Worm (Caenorhabditis elegans) whole organism, L2 larva: ENCODE results near the gene C27D9.1.

Experiments
- C34F6.9 ChIP-seq: fragments of 150-350 bp; optimal IDR thresholded peaks from 2 replicates; lab custom pipeline; 2014; ENCODE audit warnings: missing biosample characterization, missing genetic modification characterization
- F13H6.1 ChIP-seq: sonication (generic microtip); optimal IDR thresholded peaks from 2 replicates; lab custom pipeline; 2016; ENCODE audit warnings: missing genetic modification characterization, missing compliant biosample characterization
- R02D3.7 ChIP-seq: fragments of 150-350 bp; optimal IDR thresholded peaks from 2 replicates; lab custom pipeline; 2014; ENCODE audit warnings: missing biosample characterization, missing genetic modification characterization
- ZK546.5 ChIP-seq: sonication (generic microtip); optimal IDR thresholded peaks from 2 replicates; lab custom pipeline; 2017; ENCODE audit warnings: missing biosample characterization, missing genetic modification characterization
- alr-1 ChIP-seq: fragments of 150-350 bp; optimal IDR thresholded peaks from 2 replicates; lab custom pipeline; 2014; ENCODE audit warnings: missing biosample characterization, missing genetic modification characterization
- aly-2 ChIP-seq: fragments of 150-350 bp; optimal IDR thresholded peaks from 2 replicates; lab custom pipeline; 2014; ENCODE audit warnings: missing biosample characterization, missing genetic modification characterization
- ama-1 ChIP-seq: fragments of 150-350 bp; optimal IDR thresholded peaks from 2 replicates; lab custom pipeline; 2018; ENCODE audit warnings: inconsistent platforms
- blmp-1 ChIP-seq: sonication (generic microtip); optimal IDR thresholded peaks from 2 replicates; lab custom pipeline; 2017; ENCODE audit warnings: missing genetic modification characterization, mild to moderate bottlenecking, missing compliant biosample characterization, antibody characterized with exemption, moderate library complexity; ENCODE audit not compliant: insufficient read depth
- ceh-16 ChIP-seq: fragments of 150-350 bp; optimal IDR thresholded peaks from 2 replicates; lab custom pipeline; 2014; ENCODE audit warnings: missing biosample characterization, missing genetic modification characterization
- ceh-82 ChIP-seq: fragments of 150-350 bp; optimal IDR thresholded peaks from 2 replicates; lab custom pipeline; 2014; ENCODE audit warnings: missing biosample characterization, missing genetic modification characterization
- crh-2 ChIP-seq: sonication (generic microtip); optimal IDR thresholded peaks from 2 replicates; lab custom pipeline; 2017; ENCODE audit warnings: missing biosample characterization, missing genetic modification characterization
- dmd-4 ChIP-seq: sonication (generic microtip); optimal IDR thresholded peaks from 2 replicates; lab custom pipeline; 2017; ENCODE audit warnings: missing biosample characterization, missing genetic modification characterization
- egl-27 ChIP-seq: sonication (generic microtip); optimal IDR thresholded peaks from 3 replicates; lab custom pipeline; 2017; ENCODE audit warnings: missing biosample characterization, missing genetic modification reagents, missing genetic modification characterization
- elt-1 ChIP-seq: fragments of 150-350 bp; optimal IDR thresholded peaks from 2 replicates; lab custom pipeline; 2014; ENCODE audit warnings: missing biosample characterization, missing genetic modification characterization
- elt-3 ChIP-seq: sonication (generic microtip); optimal IDR thresholded peaks from 2 replicates; lab custom pipeline; 2017; ENCODE audit warnings: missing biosample characterization, missing genetic modification characterization
- fos-1 ChIP-seq: fragments of 150-350 bp; optimal IDR thresholded peaks from 2 replicates; lab custom pipeline; 2014; ENCODE audit warnings: missing biosample characterization, missing genetic modification characterization
- lin-11 ChIP-seq: fragments of 150-350 bp; sonication (generic microtip); optimal IDR thresholded peaks from 2 replicates; lab custom pipeline; 2014; ENCODE audit warnings: missing biosample characterization, missing genetic modification characterization, inconsistent platforms, mixed read lengths
- lin-13 ChIP-seq: fragments of 150-350 bp; optimal IDR thresholded peaks from 2 replicates; lab custom pipeline; 2014; ENCODE audit warnings: missing biosample characterization, missing genetic modification reagents, missing genetic modification characterization
- lin-39 ChIP-seq: fragments of 150-350 bp; optimal IDR thresholded peaks from 2 replicates; lab custom pipeline; 2014; ENCODE audit warnings: missing biosample characterization, missing genetic modification reagents, missing genetic modification characterization
- lsy-2 ChIP-seq, 2 experiments: fragments of 150-350 bp in 1 of 2; sonication (generic microtip) in 1 of 2; optimal IDR thresholded peaks; 2 replicates each; lab custom pipeline; 2014 to 2017; ENCODE audit warnings: missing biosample characterization in 2 of 2, missing genetic modification characterization in 2 of 2
- mab-5 ChIP-seq: fragments of 150-350 bp; optimal IDR thresholded peaks from 2 replicates; lab custom pipeline; 2014; ENCODE audit warnings: missing biosample characterization, missing genetic modification characterization
- mbf-1 ChIP-seq: sonication (generic microtip); optimal IDR thresholded peaks from 2 replicates; lab custom pipeline; 2017; ENCODE audit warnings: missing biosample characterization, missing genetic modification characterization
- mdl-1 ChIP-seq, 2 experiments: fragments of 150-350 bp in 1 of 2; sonication (generic microtip) in 1 of 2; optimal IDR thresholded peaks; 2 replicates each; lab custom pipeline; 2017; ENCODE audit warnings: missing biosample characterization in 2 of 2, missing genetic modification characterization in 2 of 2
- nhr-10 ChIP-seq: sonication (generic microtip); optimal IDR thresholded peaks from 2 replicates; lab custom pipeline; 2017; ENCODE audit warnings: missing biosample characterization, missing genetic modification characterization
- nhr-11 ChIP-seq: fragments of 150-350 bp; optimal IDR thresholded peaks from 2 replicates; lab custom pipeline; 2014; ENCODE audit warnings: missing biosample characterization, missing genetic modification characterization
- nhr-12 ChIP-seq: fragments of 150-350 bp; optimal IDR thresholded peaks from 2 replicates; lab custom pipeline; 2014; ENCODE audit warnings: missing biosample characterization, missing genetic modification characterization
- nhr-129 ChIP-seq: fragments of 150-350 bp; optimal IDR thresholded peaks from 2 replicates; lab custom pipeline; 2014; ENCODE audit warnings: missing biosample characterization, missing genetic modification characterization
- nhr-21 ChIP-seq: fragments of 150-350 bp; optimal IDR thresholded peaks from 2 replicates; lab custom pipeline; 2014; ENCODE audit warnings: missing biosample characterization, missing genetic modification characterization
- nhr-23 ChIP-seq: fragments of 150-350 bp; optimal IDR thresholded peaks from 2 replicates; lab custom pipeline; 2014; ENCODE audit warnings: missing biosample characterization, missing genetic modification reagents, missing genetic modification characterization
- nhr-237 ChIP-seq: fragments of 150-350 bp; optimal IDR thresholded peaks from 2 replicates; lab custom pipeline; 2014; ENCODE audit warnings: missing biosample characterization, missing genetic modification characterization
- nhr-25 ChIP-seq: fragments of 150-350 bp; sonication (generic microtip); optimal IDR thresholded peaks from 3 replicates; lab custom pipeline; 2014; ENCODE audit warnings: missing biosample characterization, missing genetic modification characterization
- nhr-6 ChIP-seq: fragments of 150-350 bp; optimal IDR thresholded peaks from 2 replicates; lab custom pipeline; 2014; ENCODE audit warnings: missing biosample characterization, missing genetic modification characterization
- nhr-77 ChIP-seq: fragments of 150-350 bp; optimal IDR thresholded peaks from 2 replicates; lab custom pipeline; 2014; ENCODE audit warnings: missing biosample characterization, missing genetic modification characterization
- peb-1 ChIP-seq: fragments of 150-350 bp; optimal IDR thresholded peaks from 2 replicates; lab custom pipeline; 2014; ENCODE audit warnings: missing biosample characterization, missing genetic modification characterization
- sem-4 ChIP-seq: fragments of 150-350 bp; optimal IDR thresholded peaks from 2 replicates; lab custom pipeline; 2014; ENCODE audit warnings: missing biosample characterization, missing genetic modification reagents, missing genetic modification characterization
- skn-1 ChIP-seq: sonication (generic microtip); optimal IDR thresholded peaks from 2 replicates; lab custom pipeline; 2017; ENCODE audit warnings: missing biosample characterization, missing genetic modification characterization
- sma-3 ChIP-seq: sonication (generic microtip); optimal IDR thresholded peaks from 2 replicates; lab custom pipeline; 2016; ENCODE audit warnings: missing genetic modification reagents, missing genetic modification characterization, missing compliant biosample characterization
- sma-9 ChIP-seq, 2 experiments: fragments of 150-350 bp in 1 of 2; sonication (generic microtip) in 1 of 2; optimal IDR thresholded peaks; 2 replicates each; lab custom pipeline; 2014 to 2016; ENCODE audit warnings: missing genetic modification characterization in 2 of 2, mild to moderate bottlenecking in 1 of 2, missing biosample characterization in 1 of 2, missing compliant biosample characterization in 1 of 2, missing genetic modification reagents in 1 of 2, moderate library complexity in 1 of 2
- snpc-4 ChIP-seq: fragments of 150-350 bp; optimal IDR thresholded peaks from 2 replicates; lab custom pipeline; 2014; ENCODE audit warnings: missing biosample characterization, missing genetic modification characterization
- unc-55 ChIP-seq: fragments of 150-350 bp; sonication (generic microtip); optimal IDR thresholded peaks from 3 replicates; lab custom pipeline; 2014; ENCODE audit warnings: missing biosample characterization, missing genetic modification reagents, missing genetic modification characterization
- unc-62 ChIP-seq: fragments of 150-350 bp; optimal IDR thresholded peaks from 2 replicates; lab custom pipeline; 2014; ENCODE audit warnings: missing biosample characterization, missing genetic modification reagents, missing genetic modification characterization
- zag-1 ChIP-seq: fragments of 150-350 bp; optimal IDR thresholded peaks from 2 replicates; lab custom pipeline; 2014; ENCODE audit warnings: missing biosample characterization, missing genetic modification characterization
- ztf-1 ChIP-seq: fragments of 200-800 bp; sonication (Bioruptor generic); conservative IDR thresholded peaks from 2 replicates; pipeline ENCODE4 v1.3.6; 2022; ENCODE audit warnings: missing genetic modification characterization, missing compliant biosample characterization
- ztf-11 ChIP-seq: sonication (generic microtip); optimal IDR thresholded peaks from 2 replicates; lab custom pipeline; 2017; ENCODE audit warnings: missing biosample characterization, missing genetic modification characterization
- ztf-4 ChIP-seq: fragments of 150-350 bp; optimal IDR thresholded peaks from 2 replicates; lab custom pipeline; 2014; ENCODE audit warnings: missing biosample characterization, missing genetic modification characterization

Gene C27D9.1

DNA sequence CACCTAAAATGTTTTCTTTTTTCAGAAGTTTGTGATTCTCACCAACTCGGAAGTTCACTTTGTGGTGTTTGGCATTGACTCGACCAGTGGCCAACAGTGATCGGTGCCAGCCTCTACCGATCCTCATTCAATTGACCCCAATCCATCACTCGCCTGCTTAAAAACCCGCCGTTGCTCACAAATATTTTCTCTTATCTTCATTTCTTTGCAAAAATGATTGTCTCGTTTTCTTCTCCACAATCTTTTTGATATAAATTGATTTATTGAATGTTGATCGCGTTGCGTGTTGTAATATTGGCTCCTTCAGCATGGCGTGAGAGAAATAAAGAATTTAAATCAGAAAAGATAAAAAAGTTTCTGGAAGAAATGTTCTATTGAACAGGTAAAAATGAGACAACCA, 16.6 kb upstream of the C27D9.1 start:
- no peak for TF ChIP-seq nhr-25 (tag; lab: Kevin White, UChicago)
- no peak for TF ChIP-seq elt-3
- TF ChIP-seq C34F6.9 (tag; lab: Kevin White, UChicago), result peak; percentile 26
- no peak for TF ChIP-seq nhr-12 (tag; lab: Kevin White, UChicago)
- TF ChIP-seq skn-1, result no peak
- TF ChIP-seq ztf-4 (tag; lab: Kevin White, UChicago), result no peak
- no peak for TF ChIP-seq ZK546.5 (tag; lab: Kevin White, UChicago)
- TF ChIP-seq snpc-4 (tag; lab: Kevin White, UChicago), result no peak
- no peak for TF ChIP-seq zag-1
- TF ChIP-seq sma-3 (GFP tag; lab: Kevin White, UChicago), result no peak
- no peak for TF ChIP-seq ceh-82
- peak; percentile 28 for TF ChIP-seq F13H6.1 (tag; lab: Kevin White, UChicago)
- no peak for TF ChIP-seq ceh-16
- TF ChIP-seq mdl-1 (tag; optimal IDR thresholded peaks at IDR 0.05; lab: Kevin White, UChicago), result no peak
- TF ChIP-seq lin-11, result no peak
- TF ChIP-seq ama-1 (lab: Kevin White, UChicago), result no peak
- peak; percentile 30 for TF ChIP-seq mab-5 (tag; lab: Kevin White, UChicago)
- TF ChIP-seq lsy-2 (tag; optimal IDR thresholded peaks at IDR 0.05; lab: Kevin White, UChicago), result peak in 1 of 2 experiments; percentile 33
- TF ChIP-seq crh-2 (tag; lab: Kevin White, UChicago), result no peak
- TF ChIP-seq sma-9 (GFP tag; optimal IDR thresholded peaks at IDR 0.05; lab: Kevin White, UChicago), result peak; percentile 45
- TF ChIP-seq sma-9 (tag; optimal IDR thresholded peaks at IDR 0.05; lab: Kevin White, UChicago), result no peak
- TF ChIP-seq R02D3.7 (tag; lab: Kevin White, UChicago), result no peak
- TF ChIP-seq alr-1 (tag; lab: Kevin White, UChicago), result no peak
- no peak for TF ChIP-seq peb-1 (tag; lab: Kevin White, UChicago)
- TF ChIP-seq elt-1 (tag; lab: Kevin White, UChicago), result no peak
- no peak for TF ChIP-seq sem-4
- TF ChIP-seq ztf-1 (GFP tag; lab: Robert Waterston, UW), result no peak

DNA sequence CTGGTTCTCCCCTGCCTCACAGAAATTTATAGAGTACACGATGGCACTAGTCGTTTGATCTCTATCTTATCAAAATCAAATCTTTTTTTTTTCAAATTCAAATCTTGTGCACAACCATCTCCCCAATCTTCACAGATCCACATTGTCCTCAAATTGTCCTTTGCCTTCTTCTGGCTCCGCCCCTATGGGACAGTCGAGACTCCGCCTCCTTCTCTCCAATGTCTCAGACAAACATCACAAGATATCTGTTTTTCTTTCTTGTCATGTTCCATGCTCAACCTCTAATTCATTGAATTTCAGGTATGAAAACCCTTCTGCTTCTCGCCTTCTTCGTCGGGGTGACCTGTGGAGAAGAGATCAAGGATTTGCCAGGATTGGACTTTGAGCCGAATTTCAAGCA, 15.9 kb upstream of the C27D9.1 start, which contains the start of gene ctsa-1.1:
Gene ctsa-1.1 (plus strand): TSS at position 301 of the 400 bp plus-strand sequence.
- TF ChIP-seq aly-2 (tag; lab: Kevin White, UChicago) (no peak), ZK546.5 (tag; lab: Kevin White, UChicago) (no peak), fos-1 (tag; lab: Kevin White, UChicago) (no peak), nhr-23 (tag; lab: Kevin White, UChicago) (no peak), egl-27 (tag; lab: Kevin White, UChicago) (no peak), mdl-1 (tag; optimal IDR thresholded peaks at IDR 0.05; lab: Kevin White, UChicago) (no peak), lin-39 (tag; lab: Kevin White, UChicago) (no peak), mbf-1 (tag; lab: Kevin White, UChicago) (no peak), ceh-16 (no peak), R02D3.7 (tag; lab: Kevin White, UChicago) (no peak), F13H6.1 (tag; lab: Kevin White, UChicago) (no peak), crh-2 (tag; lab: Kevin White, UChicago) (no peak), elt-1 (tag; lab: Kevin White, UChicago) (no peak), nhr-6 (no peak), ztf-4 (tag; lab: Kevin White, UChicago) (no peak), ama-1 (lab: Kevin White, UChicago) (no peak), ztf-1 (GFP tag; lab: Robert Waterston, UW) (no peak), ztf-11 (tag; lab: Kevin White, UChicago) (no peak)

DNA sequence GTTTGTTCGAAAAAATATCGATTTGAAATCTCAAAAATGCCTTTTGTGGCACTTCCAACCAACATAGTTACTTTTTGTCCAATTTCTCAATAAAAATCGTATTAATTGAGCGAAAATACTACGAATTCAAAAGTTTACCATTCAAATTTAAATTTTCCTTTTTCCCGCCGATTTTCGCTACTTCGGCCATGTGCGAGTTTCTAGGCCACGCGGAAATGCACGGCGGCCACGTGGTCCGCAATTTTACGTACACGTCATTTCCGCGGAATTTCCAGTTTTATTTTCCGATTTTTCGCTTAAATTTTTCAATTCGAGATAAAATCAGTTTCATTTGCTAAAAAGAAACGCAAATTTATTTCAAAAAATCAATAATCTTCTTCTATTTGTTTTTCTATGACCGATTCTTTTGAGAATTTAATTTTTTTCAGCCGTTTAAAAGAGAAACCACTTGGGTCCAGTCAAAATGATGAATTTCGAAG, 13.2 kb upstream of the C27D9.1 start, which contains the start of gene eas-1:
Gene eas-1 (plus strand): TSS at position 429 of the 479 bp plus-strand sequence.
- TF ChIP-seq crh-2 (tag; lab: Kevin White, UChicago), result peak; percentile 95
- peak; percentile 14 for TF ChIP-seq blmp-1 (tag; lab: Kevin White, UChicago)
- no peak for TF ChIP-seq aly-2 (tag; lab: Kevin White, UChicago)
- peak; percentile 32 for TF ChIP-seq skn-1
- peak; percentile 86 for TF ChIP-seq C34F6.9 (tag; lab: Kevin White, UChicago)
- peak; percentile 74 to 90 for TF ChIP-seq lsy-2 (tag; optimal IDR thresholded peaks at IDR 0.05; lab: Kevin White, UChicago)
- TF ChIP-seq ceh-82, result no peak
- TF ChIP-seq unc-55 (GFP tag; lab: Kevin White, UChicago), result peak; percentile 84
- peak; percentile 35 for TF ChIP-seq mab-5 (tag; lab: Kevin White, UChicago)
- TF ChIP-seq lin-11, result peak; percentile 41
- TF ChIP-seq nhr-23 (tag; lab: Kevin White, UChicago), result no peak
- TF ChIP-seq fos-1 (tag; lab: Kevin White, UChicago), result peak; percentile 40
- peak; percentile 27 for TF ChIP-seq ZK546.5 (tag; lab: Kevin White, UChicago)
- TF ChIP-seq F13H6.1 (tag; lab: Kevin White, UChicago), result peak; percentile 65
- no peak for TF ChIP-seq ceh-16
- peak; percentile 28 for TF ChIP-seq nhr-129 (tag; lab: Kevin White, UChicago)
- TF ChIP-seq nhr-237 (tag; lab: Kevin White, UChicago), result no peak
- TF ChIP-seq mdl-1 (tag; optimal IDR thresholded peaks at IDR 0.05; lab: Kevin White, UChicago), result peak; percentile 73 to 88
- no peak for TF ChIP-seq lin-39 (tag; lab: Kevin White, UChicago)
- peak; percentile 39 for TF ChIP-seq sem-4
- TF ChIP-seq sma-3 (GFP tag; lab: Kevin White, UChicago), result peak; percentile 75
- no peak for TF ChIP-seq dmd-4 (tag; lab: Kevin White, UChicago)
- peak; percentile 58 for TF ChIP-seq lin-13 (GFP tag; lab: Kevin White, UChicago)
- peak; percentile 60 for TF ChIP-seq nhr-21
- TF ChIP-seq sma-9 (GFP tag; optimal IDR thresholded peaks at IDR 0.05; lab: Kevin White, UChicago), result peak; percentile 87
- no peak for TF ChIP-seq sma-9 (tag; optimal IDR thresholded peaks at IDR 0.05; lab: Kevin White, UChicago)
- TF ChIP-seq nhr-11, result no peak
- TF ChIP-seq unc-62 (GFP tag; lab: Kevin White, UChicago), result no peak
- TF ChIP-seq nhr-77 (tag; lab: Kevin White, UChicago), result no peak
- TF ChIP-seq zag-1, result no peak
- TF ChIP-seq egl-27 (tag; lab: Kevin White, UChicago), result no peak
- peak; percentile 75 for TF ChIP-seq nhr-25 (tag; lab: Kevin White, UChicago)
- TF ChIP-seq nhr-10 (tag; lab: Kevin White, UChicago), result no peak
